Worm (Caenorhabditis elegans): ENCODE measurements around the gene eif-3.G.

DNA sequence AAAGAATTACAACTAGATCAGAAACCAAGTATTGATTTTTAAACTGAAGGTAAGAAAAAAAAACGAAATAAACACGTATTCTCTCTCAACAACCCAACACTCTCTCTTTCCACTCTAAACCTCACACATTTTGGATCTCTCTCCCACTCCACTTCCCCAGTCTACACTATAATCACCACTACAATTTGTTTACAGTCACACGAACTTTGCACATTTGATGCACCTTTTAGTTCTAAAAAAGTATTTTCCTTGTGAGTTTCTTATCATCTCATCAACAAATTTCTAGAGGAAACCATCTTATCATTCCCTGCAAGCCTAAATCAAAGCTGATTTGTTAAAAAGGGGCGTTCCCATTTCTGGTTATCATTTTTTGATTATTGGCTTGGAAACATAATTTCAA is 42.0 kb downstream of the eif-3.G start:
- TF ChIP-seq dao-5 (tag; optimal IDR thresholded peaks at IDR 0.05): no peak
- TF ChIP-seq W03F9.2 (tag; optimal IDR thresholded peaks at IDR 0.05): no peak
